Fruit fly (Drosophila melanogaster) whole organism, wandering third instar larva: Measurements from ENCODE around the gene CG15547.

Experiments used
- Abd-B ChIP-seq: fragments of >200 bp; optimal IDR thresholded peaks from 2 replicates; lab custom pipeline; 2017; ENCODE audit warnings: missing biosample characterization, missing genetic modification characterization
- CG32264 ChIP-seq: fragments of 200-800 bp; sonication (Bioruptor generic); optimal IDR thresholded peaks from 2 replicates; lab custom pipeline; 2016; ENCODE audit warnings: missing biosample characterization, missing genetic modification characterization
- CG9705 ChIP-seq: fragments of 200-800 bp; sonication (Bioruptor generic); optimal IDR thresholded peaks from 2 replicates; lab custom pipeline; 2018; ENCODE audit warnings: missing biosample characterization, mild to moderate bottlenecking, missing genetic modification characterization
- CrebA ChIP-seq: fragments of 200-800 bp; sonication (Bioruptor generic); optimal IDR thresholded peaks from 2 replicates; lab custom pipeline; 2016; ENCODE audit warnings: missing biosample characterization, mild to moderate bottlenecking, missing genetic modification characterization, borderline replicate concordance
- Dfd ChIP-seq: fragments of >200 bp; optimal IDR thresholded peaks from 2 replicates; lab custom pipeline; 2017; ENCODE audit warnings: missing biosample characterization, missing genetic modification characterization
- Dif ChIP-seq: fragments of 200-275, 200-300 bp; sonication (Bioruptor generic); optimal IDR thresholded peaks from 2 replicates; lab custom pipeline; 2018; ENCODE audit warnings: missing biosample characterization, missing genetic modification characterization; ENCODE audit not compliant: partially characterized antibody
- GATAd ChIP-seq: sonication (Bioruptor generic); optimal IDR thresholded peaks from 2 replicates; lab custom pipeline; 2016; ENCODE audit warnings: missing biosample characterization, missing genetic modification characterization
- HLH106 ChIP-seq: fragments of 200-800 bp; optimal IDR thresholded peaks from 3 replicates; lab custom pipeline; 2019; ENCODE audit warnings: missing biosample characterization, mild to moderate bottlenecking, missing genetic modification characterization, moderate library complexity
- Hnf4 ChIP-seq: fragments of 200-800 bp; sonication (Bioruptor generic); optimal IDR thresholded peaks from 2 replicates; lab custom pipeline; 2016; ENCODE audit warnings: missing biosample characterization, mild to moderate bottlenecking, missing genetic modification characterization
- Hr78 ChIP-seq: fragments of >200 bp; optimal IDR thresholded peaks from 2 replicates; lab custom pipeline; 2017; ENCODE audit warnings: missing biosample characterization, missing genetic modification characterization
- Hr83 ChIP-seq: fragments of 200-300 bp; sonication (Bioruptor generic); optimal IDR thresholded peaks from 2 replicates; lab custom pipeline; 2016; ENCODE audit warnings: missing biosample characterization, mild to moderate bottlenecking, missing genetic modification characterization, moderate library complexity; ENCODE audit not compliant: poor library complexity, severe bottlenecking
- Jra ChIP-seq: sonication (Bioruptor generic); optimal IDR thresholded peaks from 2 replicates; lab custom pipeline; 2016; ENCODE audit warnings: missing biosample characterization, missing genetic modification characterization
- Mio ChIP-seq: sonication (Bioruptor generic); optimal IDR thresholded peaks from 2 replicates; lab custom pipeline; 2016; ENCODE audit warnings: missing biosample characterization, missing genetic modification characterization
- Myc ChIP-seq: fragments of >200 bp; optimal IDR thresholded peaks from 2 replicates; lab custom pipeline; 2017
- N ChIP-seq: fragments of >200 bp; optimal IDR thresholded peaks from 2 replicates; lab custom pipeline; 2018; ENCODE audit warnings: missing biosample characterization, missing external identifiers, missing genetic modification characterization
- OdsH ChIP-seq: fragments of 200-800 bp; sonication (Bioruptor generic); optimal IDR thresholded peaks from 2 replicates; lab custom pipeline; 2016; ENCODE audit warnings: missing biosample characterization, mild to moderate bottlenecking, missing genetic modification characterization
- Rel ChIP-seq, 2 experiments: fragments of 200-800 bp; sonication (Bioruptor generic) in 1 of 2; optimal IDR thresholded peaks; 2 replicates in 1 of 2; 3 replicates in 1 of 2; lab custom pipeline; 2016 to 2019; ENCODE audit warnings: mild to moderate bottlenecking in 2 of 2, missing biosample characterization in 2 of 2, missing genetic modification characterization in 2 of 2, moderate library complexity in 1 of 2
- Sp1 ChIP-seq: fragments of 200-800 bp; sonication (Bioruptor generic); optimal IDR thresholded peaks from 3 replicates; lab custom pipeline; 2019; ENCODE audit warnings: missing biosample characterization, mild to moderate bottlenecking, missing genetic modification characterization, moderate library complexity
- Vsx2 ChIP-seq: fragments of 200-300, 225-300 bp; sonication (Bioruptor generic); optimal IDR thresholded peaks from 2 replicates; lab custom pipeline; 2018; ENCODE audit warnings: missing biosample characterization, missing genetic modification characterization; ENCODE audit not compliant: partially characterized antibody
- br ChIP-seq: fragments of 200-800 bp; sonication (Bioruptor generic); optimal IDR thresholded peaks from 2 replicates; lab custom pipeline; 2016; ENCODE audit warnings: missing biosample characterization, missing genetic modification characterization
- brk ChIP-seq: fragments of 200-800 bp; sonication (Bioruptor generic); optimal IDR thresholded peaks from 2 replicates; lab custom pipeline; 2016; ENCODE audit warnings: missing biosample characterization, mild to moderate bottlenecking, missing genetic modification characterization
- dl ChIP-seq, 2 experiments: fragments of 175-275, 200-275 bp in 1 of 2; fragments of 200-275 bp in 1 of 2; sonication (Bioruptor generic); optimal IDR thresholded peaks; lab custom pipeline; 2018; ENCODE audit warnings: mild to moderate bottlenecking in 2 of 2, missing biosample characterization in 2 of 2, missing genetic modification characterization in 2 of 2, moderate library complexity in 2 of 2; ENCODE audit not compliant: partially characterized antibody in 2 of 2, insufficient read depth in 1 of 2
- dmrt93B ChIP-seq: fragments of 200-800 bp; sonication (Bioruptor generic); optimal IDR thresholded peaks from 2 replicates; lab custom pipeline; 2018; ENCODE audit warnings: missing biosample characterization, mild to moderate bottlenecking, missing genetic modification characterization
- dsf ChIP-seq: sonication (Bioruptor generic); optimal IDR thresholded peaks from 2 replicates; lab custom pipeline; 2016; ENCODE audit warnings: missing biosample characterization, missing genetic modification characterization, borderline replicate concordance
- ey ChIP-seq: fragments of 200-800 bp; sonication (Bioruptor generic); optimal IDR thresholded peaks from 2 replicates; lab custom pipeline; 2016; ENCODE audit warnings: missing biosample characterization, missing genetic modification characterization
- foxo ChIP-seq, 2 experiments: fragments of 200-800 bp; sonication (Bioruptor generic); optimal IDR thresholded peaks; 2 replicates in 1 of 2; 3 replicates in 1 of 2; lab custom pipeline; 2016 to 2017; ENCODE audit warnings: missing biosample characterization in 2 of 2, missing genetic modification characterization in 2 of 2
- fru ChIP-seq: fragments of 200-800 bp; sonication (Bioruptor generic); optimal IDR thresholded peaks from 3 replicates; lab custom pipeline; 2016; ENCODE audit warnings: missing biosample characterization, mild to moderate bottlenecking, missing genetic modification characterization
- h ChIP-seq: fragments of 200-800 bp; sonication (Bioruptor generic); optimal IDR thresholded peaks from 3 replicates; lab custom pipeline; 2016; ENCODE audit warnings: missing biosample characterization, mild to moderate bottlenecking, missing genetic modification characterization
- jim ChIP-seq: fragments of 175-275, 200-325 bp; sonication (Bioruptor generic); optimal IDR thresholded peaks from 2 replicates; lab custom pipeline; 2016; ENCODE audit warnings: missing biosample characterization, mild to moderate bottlenecking, missing genetic modification characterization
- lola ChIP-seq: fragments of >200 bp; optimal IDR thresholded peaks from 2 replicates; lab custom pipeline; 2017; ENCODE audit warnings: missing biosample characterization, missing genetic modification characterization
- pan ChIP-seq: fragments of >200 bp; optimal IDR thresholded peaks from 2 replicates; lab custom pipeline; 2017
- psq ChIP-seq: fragments of 200-800 bp; sonication (Bioruptor generic); optimal IDR thresholded peaks from 3 replicates; lab custom pipeline; 2017; ENCODE audit warnings: missing biosample characterization, mild to moderate bottlenecking, missing genetic modification characterization, moderate library complexity
- rgr ChIP-seq: fragments of 200-800 bp; sonication (Bioruptor generic); optimal IDR thresholded peaks from 3 replicates; lab custom pipeline; 2016; ENCODE audit warnings: missing biosample characterization, mild to moderate bottlenecking, missing genetic modification characterization
- sage ChIP-seq: fragments of 200-800 bp; sonication (Bioruptor generic); optimal IDR thresholded peaks from 2 replicates; lab custom pipeline; 2016; ENCODE audit warnings: missing biosample characterization, mild to moderate bottlenecking, missing genetic modification characterization
- sv ChIP-seq: fragments of 200-800 bp; sonication (Bioruptor generic); optimal IDR thresholded peaks from 3 replicates; lab custom pipeline; 2016; ENCODE audit warnings: missing biosample characterization, missing genetic modification characterization
- tai ChIP-seq: sonication (Bioruptor generic); optimal IDR thresholded peaks from 2 replicates; lab custom pipeline; 2016; ENCODE audit warnings: missing biosample characterization, missing genetic modification characterization
- usp ChIP-seq: fragments of >200 bp; optimal IDR thresholded peaks from 2 replicates; lab custom pipeline; 2017; ENCODE audit warnings: missing biosample characterization, missing genetic modification characterization
- woc ChIP-seq: sonication (Bioruptor generic); optimal IDR thresholded peaks from 2 replicates; lab custom pipeline; 2016; ENCODE audit warnings: missing biosample characterization, mild to moderate bottlenecking, missing genetic modification characterization

Gene CG15547

DNA sequence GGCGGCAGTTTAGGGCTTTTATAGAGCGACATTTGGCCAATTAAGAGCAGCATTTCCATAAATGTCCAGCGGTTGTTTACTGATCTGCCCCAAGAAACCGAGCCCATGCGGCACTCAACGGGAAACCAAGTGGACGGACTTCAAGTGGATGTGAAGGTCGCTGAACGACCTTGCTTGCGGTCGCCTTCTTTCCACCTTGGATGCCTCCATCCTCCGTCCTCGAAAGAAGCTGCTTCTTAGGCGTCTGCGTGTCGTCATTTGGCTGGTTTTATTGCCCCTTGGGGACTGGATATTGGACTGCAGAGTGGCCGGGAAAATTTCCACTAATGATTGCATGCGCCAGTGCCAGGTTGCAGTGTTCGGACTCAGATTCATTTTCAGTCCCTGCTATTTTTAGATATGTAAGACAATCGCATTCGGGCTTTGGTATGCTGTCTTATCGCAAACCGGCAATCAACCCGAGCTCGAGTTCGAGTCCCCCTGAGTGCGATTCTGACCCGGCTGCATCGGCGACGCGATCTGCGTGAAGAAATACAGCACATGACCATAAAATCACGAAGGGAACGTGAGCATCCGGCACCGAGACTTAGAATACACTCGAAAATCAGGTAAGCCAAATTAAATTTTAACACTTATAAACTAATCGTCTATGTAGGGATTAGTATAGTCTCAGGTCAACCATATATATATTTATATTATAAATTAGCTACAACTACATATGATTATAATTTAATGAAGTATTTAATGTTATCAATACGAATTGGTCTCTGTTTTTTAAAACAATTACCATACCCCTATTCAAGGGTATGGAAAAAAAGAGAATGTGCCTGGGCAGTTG lies 40.4 kb downstream of the CG15547 start (continued):
- TF ChIP-seq GATAd (GFP tag; lab: Kevin White, UChicago) (no peak), Dfd (GFP tag; lab: Kevin White, UChicago) (no peak), dl (GFP tag; optimal IDR thresholded peaks at IDR 0.05; lab: Kevin White, UChicago; ENCODE audit: insufficient read depth in 1 of 2, partially characterized antibody in 2 of 2) (no peak), sage (no peak), br (peak; percentile 15), sv (GFP tag; lab: Kevin White, UChicago) (no peak), Hr78 (GFP tag; lab: Kevin White, UChicago) (no peak), fru (GFP tag; lab: Kevin White, UChicago) (peak; percentile 21), dmrt93B (GFP tag; lab: Kevin White, UChicago) (peak; percentile 5), OdsH (GFP tag; lab: Kevin White, UChicago) (peak; percentile 48), HLH106 (peak; percentile 65), Abd-B (GFP tag; lab: Kevin White, UChicago) (no peak)

DNA sequence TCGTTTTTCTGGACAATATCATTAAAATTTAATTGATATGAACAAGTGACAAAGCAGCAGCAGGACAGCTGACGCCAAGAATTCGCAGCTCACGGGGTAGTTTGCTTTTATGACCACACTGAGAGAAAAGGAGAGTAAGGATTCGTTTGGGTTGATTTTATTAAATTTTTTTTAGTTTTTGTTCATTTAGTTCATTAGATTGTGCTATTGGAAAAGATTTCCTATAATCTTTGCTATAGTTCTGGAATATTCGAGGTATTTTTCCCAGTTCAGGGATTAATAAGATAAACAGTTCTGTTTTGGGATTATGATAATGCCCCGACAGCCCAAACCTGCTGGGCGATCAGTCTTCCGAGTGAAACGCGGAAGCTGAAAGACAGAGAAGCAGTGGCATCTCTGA lies 41.1 kb downstream of the CG15547 start:
- no peak for TF ChIP-seq Hr83 (GFP tag; lab: Kevin White, UChicago)
- no peak for TF ChIP-seq Dfd (GFP tag; lab: Kevin White, UChicago)
- no peak for TF ChIP-seq Hr78 (GFP tag; lab: Kevin White, UChicago)
- no peak for TF ChIP-seq Jra (GFP tag; lab: Kevin White, UChicago)
- TF ChIP-seq GATAd (GFP tag; lab: Kevin White, UChicago), result no peak
- no peak for TF ChIP-seq Myc
- TF ChIP-seq sage, result no peak
- TF ChIP-seq OdsH (GFP tag; lab: Kevin White, UChicago), result peak; percentile 3
- TF ChIP-seq jim (GFP tag; lab: Kevin White, UChicago), result no peak
- no peak for TF ChIP-seq dl (GFP tag; optimal IDR thresholded peaks at IDR 0.05; lab: Kevin White, UChicago; ENCODE audit: insufficient read depth in 1 of 2, partially characterized antibody in 2 of 2)
- no peak for TF ChIP-seq N (GFP tag; lab: Kevin White, UChicago)
- no peak for TF ChIP-seq usp (GFP tag; lab: Kevin White, UChicago)
- TF ChIP-seq foxo (GFP tag; optimal IDR thresholded peaks at IDR 0.05; lab: Kevin White, UChicago), result peak in 1 of 2 experiments; percentile 51
- TF ChIP-seq Rel (GFP tag; optimal IDR thresholded peaks at IDR 0.05; lab: Kevin White, UChicago), result no peak
- TF ChIP-seq Rel (tag; optimal IDR thresholded peaks at IDR 0.05; lab: Kevin White, UChicago), result no peak
- TF ChIP-seq br, result peak; percentile 7
- TF ChIP-seq dmrt93B (GFP tag; lab: Kevin White, UChicago), result peak; percentile 29
- peak; percentile 14 for TF ChIP-seq fru (GFP tag; lab: Kevin White, UChicago)
- no peak for TF ChIP-seq lola (GFP tag; lab: Kevin White, UChicago)
- TF ChIP-seq rgr, result no peak
- no peak for TF ChIP-seq CrebA (GFP tag; lab: Kevin White, UChicago)
- TF ChIP-seq psq (GFP tag; lab: Kevin White, UChicago), result no peak
- TF ChIP-seq h (GFP tag; lab: Kevin White, UChicago), result peak; percentile 58
- peak; percentile 46 for TF ChIP-seq ey
- peak; percentile 30 for TF ChIP-seq Sp1
- no peak for TF ChIP-seq Abd-B (GFP tag; lab: Kevin White, UChicago)
- TF ChIP-seq dsf (GFP tag; lab: Kevin White, UChicago), result no peak
- no peak for TF ChIP-seq brk (GFP tag; lab: Kevin White, UChicago)
- no peak for TF ChIP-seq Vsx2 (GFP tag; lab: Kevin White, UChicago)
- TF ChIP-seq tai (GFP tag; lab: Kevin White, UChicago), result peak; percentile 11
- no peak for TF ChIP-seq pan
- TF ChIP-seq Dif (GFP tag; lab: Kevin White, UChicago), result no peak
- TF ChIP-seq Mio (GFP tag; lab: Kevin White, UChicago), result no peak
- TF ChIP-seq HLH106, result peak; percentile 44
- no peak for TF ChIP-seq sv (GFP tag; lab: Kevin White, UChicago)
- no peak for TF ChIP-seq Hnf4
- peak; percentile 11 for TF ChIP-seq woc (GFP tag; lab: Kevin White, UChicago)
- no peak for TF ChIP-seq CG32264 (GFP tag; lab: Kevin White, UChicago)
- TF ChIP-seq CG9705 (GFP tag; lab: Kevin White, UChicago), result no peak
